Fruit fly (Drosophila melanogaster) S2 (cell line): ENCODE results near the gene Sfp77F.

Experiments
- CG8478 ChIP-seq: fragments of >200 bp; optimal IDR thresholded peaks from 2 replicates; lab custom pipeline; 2018
- CTCF ChIP-seq, 2 experiments: fragments of >200 bp; optimal IDR thresholded peaks; 2 replicates each; lab custom pipeline; 2018

- TF ChIP-seq CTCF (optimal IDR thresholded peaks at IDR 0.05; lab: Kevin White, UChicago): no peak
- TF ChIP-seq CG8478 (lab: Kevin White, UChicago): no peak
Observed at dm6 chr3L:20897317-20897716, at the start of gene Sfp77F, which contains the start of gene CG43931.
